Fruit fly (Drosophila melanogaster): ENCODE measurements around the gene yellow-k.

Gene yellow-k

DNA sequence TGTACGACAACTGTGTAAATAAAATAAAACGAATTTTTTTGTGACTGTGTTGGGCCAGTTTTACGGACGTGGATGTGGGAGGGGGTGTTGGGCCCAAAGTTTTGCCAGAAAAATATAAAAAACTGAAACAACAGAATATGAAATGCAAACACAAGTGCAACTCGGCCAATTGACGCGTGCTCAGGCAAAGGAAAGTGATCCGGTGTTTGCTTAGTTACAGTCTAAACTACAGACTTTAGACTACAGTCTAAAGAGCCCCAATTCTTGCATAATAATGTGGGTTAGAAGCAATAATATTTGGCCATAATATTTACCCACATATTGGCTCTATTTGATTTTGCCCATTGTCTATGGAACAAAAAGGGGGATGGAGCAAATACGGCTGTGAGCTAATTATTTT, 28.4 kb downstream of the yellow-k start (continued):
- TF ChIP-seq CG1233 (GFP tag; optimal IDR thresholded peaks at IDR 0.05) (peak; percentile 30), CG1529 (GFP tag; optimal IDR thresholded peaks at IDR 0.05) (no peak), pros (GFP tag; optimal IDR thresholded peaks at IDR 0.05) (no peak), Hey (tag; optimal IDR thresholded peaks at IDR 0.05) (no peak), Awh (GFP tag; IDR thresholded peaks at IDR 0.05) (no peak), fd3F (GFP tag; optimal IDR thresholded peaks at IDR 0.05) (peak; percentile 45), vvl (GFP tag; IDR thresholded peaks at IDR 0.05) (no peak), Mrtf (GFP tag; IDR thresholded peaks at IDR 0.05) (no peak), sens-2 (GFP tag; IDR thresholded peaks at IDR 0.05) (no peak), CG17359 (tag; optimal IDR thresholded peaks at IDR 0.05) (no peak), p53 (GFP tag; optimal IDR thresholded peaks at IDR 0.05) (no peak), ind (GFP tag; optimal IDR thresholded peaks at IDR 0.05) (no peak), zfh1 (GFP tag; IDR thresholded peaks at IDR 0.05) (no peak), CG15269 (tag; optimal IDR thresholded peaks at IDR 0.05) (no peak), zen (tag; optimal IDR thresholded peaks at IDR 0.05) (no peak), CG17568 (GFP tag; optimal IDR thresholded peaks at IDR 0.05) (peak; percentile 54), CG1603 (tag; optimal IDR thresholded peaks at IDR 0.05) (no peak), esg (GFP tag; conservative IDR thresholded peaks at IDR 0.05) (no peak), CG7556 (GFP tag; optimal IDR thresholded peaks at IDR 0.05) (peak; percentile 23), Spps (tag; optimal IDR thresholded peaks at IDR 0.05) (no peak), CG34376 (GFP tag; optimal IDR thresholded peaks at IDR 0.05) (peak; percentile 59), Pdp1 (GFP tag; optimal IDR thresholded peaks at IDR 0.05) (peak in 1 of 2 experiments; percentile 34), CG4617 (GFP tag; optimal IDR thresholded peaks at IDR 0.05; ENCODE audit: borderline replicate concordance) (no peak), TFAM (GFP tag; optimal IDR thresholded peaks at IDR 0.05) (no peak), Aef1 (GFP tag; IDR thresholded peaks at IDR 0.05) (no peak), dan (GFP tag; IDR thresholded peaks at IDR 0.05) (no peak), Taf1 (GFP tag; IDR thresholded peaks at IDR 0.05) (no peak), CG12071 (GFP tag; optimal IDR thresholded peaks at IDR 0.05) (no peak), fu2 (GFP tag; optimal IDR thresholded peaks at IDR 0.05) (no peak), Nf-YB (GFP tag; optimal IDR thresholded peaks at IDR 0.05) (no peak), Dfd (GFP tag; optimal IDR thresholded peaks at IDR 0.05) (no peak), CG13894 (tag; optimal IDR thresholded peaks at IDR 0.05) (peak; percentile 19), CG7786 (GFP tag; optimal IDR thresholded peaks at IDR 0.05) (no peak), jumu (GFP tag; optimal IDR thresholded peaks at IDR 0.05) (no peak), Dp (GFP tag; optimal IDR thresholded peaks at IDR 0.05) (no peak), CG18476 (GFP tag; optimal IDR thresholded peaks at IDR 0.05) (no peak), grau (tag; optimal IDR thresholded peaks at IDR 0.05) (peak; percentile 4), Xbp1 (GFP tag; optimal IDR thresholded peaks at IDR 0.05) (no peak), ssp (GFP tag; IDR thresholded peaks at IDR 0.05) (no peak), trem (tag; optimal IDR thresholded peaks at IDR 0.05) (no peak), nmo (GFP tag; optimal IDR thresholded peaks at IDR 0.05) (no peak), CG31365 (tag; optimal IDR thresholded peaks at IDR 0.05) (no peak), CG3838 (GFP tag; optimal IDR thresholded peaks at IDR 0.05) (no peak), cato (GFP tag; optimal IDR thresholded peaks at IDR 0.05; ENCODE audit: borderline replicate concordance) (no peak), crc (GFP tag; optimal IDR thresholded peaks at IDR 0.05) (no peak), CG8089 (GFP tag; optimal IDR thresholded peaks at IDR 0.05) (no peak), CG7271 (tag; optimal IDR thresholded peaks at IDR 0.05) (no peak), sob (GFP tag; IDR thresholded peaks at IDR 0.05) (peak; percentile 10; the same call in 1 of the 2 replicates), mld (GFP tag; IDR thresholded peaks at IDR 0.05; ENCODE audit: partially characterized antibody) (no peak), CG4328 (GFP tag; optimal IDR thresholded peaks at IDR 0.05) (peak; percentile 42), CG7372 (GFP tag; IDR thresholded peaks at IDR 0.05) (no peak), CG12659 (GFP tag; optimal IDR thresholded peaks at IDR 0.05) (no peak)

Data from whole organism, embryonic.